Worm (Caenorhabditis elegans): Measurements from ENCODE around the gene npr-34.

- TF ChIP-seq aly-2 (tag; optimal IDR thresholded peaks at IDR 0.05) (no peak), skn-1 (tag; optimal IDR thresholded peaks at IDR 0.05) (no peak), lin-39 (tag; optimal IDR thresholded peaks at IDR 0.05) (no peak), nhr-12 (tag; optimal IDR thresholded peaks at IDR 0.05) (no peak), ztf-11 (tag; optimal IDR thresholded peaks at IDR 0.05) (no peak), hpl-2 (GFP tag; optimal IDR thresholded peaks at IDR 0.05) (no peak), snpc-4 (tag; optimal IDR thresholded peaks at IDR 0.05) (no peak), elt-3 (tag; optimal IDR thresholded peaks at IDR 0.05) (no peak), unc-62 (GFP tag; optimal IDR thresholded peaks at IDR 0.05) (no peak), blmp-1 (tag; optimal IDR thresholded peaks at IDR 0.05) (no peak)
Observed at ce11 chrII:14752187-14752959, 13.3 kb upstream of the npr-34 start, which contains the start of gene smg-9.

All from whole organism, L1 larva.